Fruit fly (Drosophila melanogaster) whole organism, embryonic: Measurements from ENCODE around the gene Phyhd1.
A peak's percentile ranks its signal among the peaks of the same experiment; 100 is the strongest.

Experiments
- Asciz ChIP-seq: fragments of 200-800 bp; sonication (Bioruptor generic); optimal IDR thresholded peaks from 2 replicates; lab custom pipeline; 2017; ENCODE audit warnings: missing biosample characterization, mild to moderate bottlenecking, missing genetic modification characterization, missing genetic modification reagents
- Awh ChIP-seq: fragments of 200-800 bp; sonication (Bioruptor generic); IDR thresholded peaks from 2 replicates; pipeline ENCODE4, ENCODE4 v1.3.6; 2022; ENCODE audit warnings: missing biosample characterization, missing genetic modification characterization
- Bdp1 ChIP-seq: fragments of 200-800 bp; sonication (Bioruptor generic); optimal IDR thresholded peaks from 3 replicates; lab custom pipeline; 2016; ENCODE audit warnings: missing biosample characterization, missing genetic modification characterization
- Bgb ChIP-seq: fragments of 200-800 bp; sonication (Bioruptor generic); IDR thresholded peaks from 2 replicates; pipeline ENCODE4 v1.3.6; 2022; ENCODE audit warnings: missing biosample characterization, missing genetic modification characterization; ENCODE audit not compliant: partially characterized antibody
- Blimp-1 ChIP-seq: fragments of 200-800 bp; sonication (Bioruptor generic); optimal IDR thresholded peaks from 3 replicates; lab custom pipeline; 2018; ENCODE audit warnings: missing biosample characterization, missing genetic modification characterization, mild to moderate bottlenecking, moderate library complexity, missing genetic modification reagents
- CG11085 ChIP-seq: fragments of 200-800 bp; sonication (Bioruptor generic); IDR thresholded peaks from 2 replicates; pipeline ENCODE4 v1.3.6; 2022; ENCODE audit warnings: missing biosample characterization, missing genetic modification characterization
- CG11560 ChIP-seq: fragments of 200-800 bp; sonication (Bioruptor generic); IDR thresholded peaks from 3 replicates; pipeline ENCODE4 v1.3.6; 2022; ENCODE audit warnings: missing biosample characterization, missing genetic modification characterization
- CG15269 ChIP-seq: fragments of 200-800 bp; sonication (Bioruptor generic); optimal IDR thresholded peaks from 2 replicates; lab custom pipeline; 2018; ENCODE audit warnings: missing biosample characterization, mild to moderate bottlenecking, missing genetic modification characterization, moderate library complexity
- CG1529 ChIP-seq: fragments of 200-800 bp; sonication (Bioruptor generic); optimal IDR thresholded peaks from 3 replicates; lab custom pipeline; 2018; ENCODE audit warnings: missing biosample characterization, missing genetic modification characterization
- CG15696 ChIP-seq: fragments of 200-800 bp; sonication (Bioruptor generic); optimal IDR thresholded peaks from 2 replicates; lab custom pipeline; 2019; ENCODE audit warnings: missing biosample characterization, mild to moderate bottlenecking, missing genetic modification characterization, moderate library complexity
- CG16815 ChIP-seq: fragments of 200-800 bp; sonication (Bioruptor generic); optimal IDR thresholded peaks from 3 replicates; lab custom pipeline; 2017; ENCODE audit warnings: missing biosample characterization, mild to moderate bottlenecking, missing genetic modification characterization
- CG17328 ChIP-seq: fragments of 200-800 bp; sonication (Bioruptor generic); IDR thresholded peaks from 2 replicates; pipeline ENCODE4 v1.3.6; 2022; ENCODE audit warnings: missing biosample characterization, missing genetic modification characterization
- CG1832 ChIP-seq: fragments of 200-800 bp; sonication (Bioruptor generic); optimal IDR thresholded peaks from 2 replicates; lab custom pipeline; 2017; ENCODE audit warnings: missing biosample characterization, mild to moderate bottlenecking, missing genetic modification characterization, inconsistent platforms
- CG30020 ChIP-seq: fragments of 200-800 bp; optimal IDR thresholded peaks from 2 replicates; lab custom pipeline; 2019; ENCODE audit warnings: missing biosample characterization, mild to moderate bottlenecking, missing genetic modification characterization, moderate library complexity
- CG31441 ChIP-seq: fragments of 200-800 bp; sonication (Bioruptor generic); IDR thresholded peaks from 2 replicates; pipeline ENCODE4 v1.3.6; 2022; ENCODE audit warnings: missing biosample characterization, missing genetic modification characterization
- CG3163 ChIP-seq: fragments of 200-800 bp; sonication (Bioruptor generic); optimal IDR thresholded peaks from 3 replicates; lab custom pipeline; 2016; ENCODE audit warnings: missing biosample characterization, missing genetic modification characterization
- CG32772 ChIP-seq: fragments of 200-800 bp; sonication (Bioruptor generic); IDR thresholded peaks from 2 replicates; pipeline ENCODE4 v1.3.6; 2022; ENCODE audit warnings: missing biosample characterization, missing genetic modification characterization
- CG4404 ChIP-seq: fragments of 200-800 bp; sonication (Bioruptor generic); IDR thresholded peaks from 2 replicates; pipeline ENCODE4 v1.3.6; 2022; ENCODE audit warnings: missing biosample characterization, missing genetic modification characterization
- CG4424 ChIP-seq: fragments of 200-800 bp; sonication (Bioruptor generic); optimal IDR thresholded peaks from 3 replicates; lab custom pipeline; 2016; ENCODE audit warnings: missing biosample characterization, missing genetic modification characterization
- CG4617 ChIP-seq: fragments of 200-800 bp; sonication (Bioruptor generic); optimal IDR thresholded peaks from 3 replicates; lab custom pipeline; 2016; ENCODE audit warnings: missing biosample characterization, missing genetic modification characterization, borderline replicate concordance
- CG6791 ChIP-seq: fragments of 200-800 bp; sonication (Bioruptor generic); IDR thresholded peaks from 3 replicates; pipeline ENCODE4 v1.3.6; 2022; ENCODE audit warnings: missing biosample characterization, missing genetic modification characterization; ENCODE audit not compliant: partially characterized antibody
- CG7987 ChIP-seq: fragments of 200-800 bp; sonication (Bioruptor generic); optimal IDR thresholded peaks from 2 replicates; lab custom pipeline; 2018; ENCODE audit warnings: missing biosample characterization, mild to moderate bottlenecking, missing genetic modification characterization, moderate library complexity
- CG8478 ChIP-seq: fragments of >200 bp; optimal IDR thresholded peaks from 2 replicates; lab custom pipeline; 2018
- CG8924 ChIP-seq: fragments of 200-800 bp; optimal IDR thresholded peaks from 3 replicates; lab custom pipeline; 2019; ENCODE audit warnings: missing biosample characterization, mild to moderate bottlenecking, missing genetic modification characterization, moderate library complexity
- CG9876 ChIP-seq: fragments of 200-800 bp; sonication (Bioruptor generic); optimal IDR thresholded peaks from 2 replicates; lab custom pipeline; 2016; ENCODE audit warnings: missing biosample characterization, missing genetic modification characterization
- Chrac-16 ChIP-seq: fragments of 200-800 bp; sonication (Bioruptor generic); optimal IDR thresholded peaks from 3 replicates; lab custom pipeline; 2016; ENCODE audit warnings: missing biosample characterization, missing genetic modification characterization
- CoRest ChIP-seq: fragments of 200-800 bp; sonication (Bioruptor generic); optimal IDR thresholded peaks from 3 replicates; lab custom pipeline; 2018; ENCODE audit warnings: missing biosample characterization, mild to moderate bottlenecking, missing genetic modification characterization, moderate library complexity
- D19A ChIP-seq: fragments of 200-800 bp; optimal IDR thresholded peaks from 3 replicates; lab custom pipeline; 2019; ENCODE audit warnings: missing biosample characterization, mild to moderate bottlenecking, missing genetic modification characterization, moderate library complexity
- D19B ChIP-seq: fragments of 200-800 bp; sonication (Bioruptor generic); optimal IDR thresholded peaks from 2 replicates; lab custom pipeline; 2017; ENCODE audit warnings: missing biosample characterization, mild to moderate bottlenecking, missing genetic modification characterization
- Dfd ChIP-seq, 2 experiments: fragments of >200 bp; optimal IDR thresholded peaks; 2 replicates each; lab custom pipeline; 2017; ENCODE audit warnings: missing biosample characterization in 2 of 2, missing genetic modification characterization in 2 of 2
- Eip74EF ChIP-seq, 2 experiments: fragments of 200-800 bp in 1 of 2; fragments of >200 bp in 1 of 2; sonication (Bioruptor generic) in 1 of 2; optimal IDR thresholded peaks; 2 replicates each; lab custom pipeline; 2017 to 2019; ENCODE audit warnings: missing biosample characterization in 2 of 2, missing genetic modification characterization in 2 of 2, mild to moderate bottlenecking in 1 of 2, moderate library complexity in 1 of 2
- Hey ChIP-seq: fragments of 200-800 bp; sonication (Bioruptor generic); optimal IDR thresholded peaks from 3 replicates; lab custom pipeline; 2018; ENCODE audit warnings: missing biosample characterization, mild to moderate bottlenecking, missing genetic modification characterization
- Hr51 ChIP-seq, 2 experiments: fragments of 200-800 bp; sonication (Bioruptor generic); optimal IDR thresholded peaks; 2 replicates in 1 of 2; 3 replicates in 1 of 2; lab custom pipeline; 2016 to 2018; ENCODE audit warnings: missing biosample characterization in 2 of 2, missing genetic modification characterization in 2 of 2, mild to moderate bottlenecking in 1 of 2, moderate library complexity in 1 of 2
- Lhr ChIP-seq: fragments of 200-800 bp; sonication (Bioruptor generic); optimal IDR thresholded peaks from 3 replicates; lab custom pipeline; 2017; ENCODE audit warnings: mild to moderate bottlenecking, missing biosample characterization, missing genetic modification reagents, missing genetic modification characterization
- Mad ChIP-seq: fragments of 200-800 bp; sonication (Bioruptor generic); optimal IDR thresholded peaks from 2 replicates; lab custom pipeline; 2016; ENCODE audit warnings: missing biosample characterization, missing genetic modification characterization
- PHDP ChIP-seq: fragments of 200-800 bp; sonication (Bioruptor generic); optimal IDR thresholded peaks from 3 replicates; lab custom pipeline; 2018; ENCODE audit warnings: missing biosample characterization, mild to moderate bottlenecking, missing genetic modification characterization, moderate library complexity
- Ptx1 ChIP-seq: fragments of 200-800 bp; sonication (Bioruptor generic); IDR thresholded peaks from 2 replicates; pipeline ENCODE4 v1.3.6; 2022; ENCODE audit warnings: missing biosample characterization, missing genetic modification characterization
- ab ChIP-seq: fragments of 200-800 bp; sonication (Bioruptor generic); optimal IDR thresholded peaks from 2 replicates; lab custom pipeline; 2016; ENCODE audit warnings: missing biosample characterization, missing genetic modification characterization
- ap ChIP-seq: fragments of 200-800 bp; sonication (Bioruptor generic); IDR thresholded peaks from 2 replicates; pipeline ENCODE4 v1.3.6; 2022; ENCODE audit warnings: missing biosample characterization, missing genetic modification characterization
- bab2 ChIP-seq: fragments of 200-800 bp; sonication (Bioruptor generic); optimal IDR thresholded peaks from 2 replicates; lab custom pipeline; 2016; ENCODE audit warnings: missing biosample characterization, missing genetic modification characterization
- br ChIP-seq: fragments of >200 bp; optimal IDR thresholded peaks from 2 replicates; lab custom pipeline; 2017
- ci ChIP-seq: fragments of 200-800 bp; sonication (Bioruptor generic); IDR thresholded peaks from 3 replicates; pipeline ENCODE4 v1.3.6; 2022; ENCODE audit warnings: missing biosample characterization, missing genetic modification characterization
- gro ChIP-seq: fragments of 200-800 bp; sonication (Bioruptor generic); optimal IDR thresholded peaks from 2 replicates; lab custom pipeline; 2016; ENCODE audit warnings: missing biosample characterization, missing genetic modification characterization
- lola ChIP-seq, 3 experiments: fragments of >200 bp in 2 of 3; fragments of 200-800 bp in 1 of 3; sonication (Bioruptor generic) in 1 of 3; optimal IDR thresholded peaks; 2 replicates each; lab custom pipeline; 2017 to 2019; ENCODE audit warnings: missing biosample characterization in 3 of 3, missing genetic modification characterization in 3 of 3, mild to moderate bottlenecking in 1 of 3, moderate library complexity in 1 of 3
- pb ChIP-seq: fragments of 200-800 bp; sonication (Bioruptor generic); optimal IDR thresholded peaks from 3 replicates; lab custom pipeline; 2016; ENCODE audit warnings: missing biosample characterization, missing genetic modification characterization
- pnt ChIP-seq: fragments of 200-800 bp; sonication (Bioruptor generic); optimal IDR thresholded peaks from 3 replicates; lab custom pipeline; 2016; ENCODE audit warnings: missing biosample characterization, missing genetic modification characterization
- schlank ChIP-seq: fragments of 200-800 bp; sonication (Bioruptor generic); optimal IDR thresholded peaks from 2 replicates; lab custom pipeline; 2018; ENCODE audit warnings: missing biosample characterization, mild to moderate bottlenecking, missing genetic modification characterization
- seq ChIP-seq: fragments of 200-800 bp; sonication (Bioruptor generic); IDR thresholded peaks from 2 replicates; pipeline ENCODE4 v1.3.6; 2022; ENCODE audit warnings: missing biosample characterization, missing genetic modification characterization
- shn ChIP-seq: fragments of 200-800 bp; sonication (Bioruptor generic); optimal IDR thresholded peaks from 3 replicates; lab custom pipeline; 2016; ENCODE audit warnings: missing biosample characterization, missing genetic modification characterization
- toy ChIP-seq: fragments of 200-800 bp; sonication (Bioruptor generic); IDR thresholded peaks from 2 replicates; pipeline ENCODE4 v1.3.6; 2022; ENCODE audit warnings: missing biosample characterization, missing genetic modification characterization
- zf30C ChIP-seq: fragments of 200-800 bp; sonication (Bioruptor generic); optimal IDR thresholded peaks from 3 replicates; lab custom pipeline; 2018; ENCODE audit warnings: missing biosample characterization, mild to moderate bottlenecking, missing genetic modification characterization

The Phyhd1 gene

DNA sequence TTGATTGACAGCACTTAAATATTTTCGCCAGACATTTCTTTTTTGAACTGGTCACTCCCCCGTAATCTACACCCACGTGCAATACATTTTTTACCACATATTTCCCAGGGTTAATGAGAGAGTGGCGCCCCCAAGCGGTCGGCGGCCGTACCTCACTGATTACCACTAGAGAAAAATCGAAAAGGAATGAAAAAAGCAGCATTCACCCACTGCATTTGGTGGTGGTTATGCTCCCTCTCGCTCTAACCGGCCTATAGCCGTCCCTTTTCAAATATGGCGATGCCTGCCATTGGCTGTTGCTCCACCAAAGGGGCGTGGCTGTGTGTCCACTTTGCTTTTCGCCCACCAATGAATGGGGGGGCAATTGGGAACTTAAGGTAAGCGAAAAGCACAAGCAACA, 15.8 kb downstream of the Phyhd1 start (continued):
- no peak for TF ChIP-seq CG11085
- TF ChIP-seq Bdp1 (GFP tag; lab: Kevin White, UChicago) = no peak
- peak in 1 of 2 experiments; percentile 42 for TF ChIP-seq Hr51 (GFP tag; optimal IDR thresholded peaks at IDR 0.05; lab: Kevin White, UChicago)
- 0 out of 2 replicates have a peak, but pooled peaks have one; percentile 16 for TF ChIP-seq ap (GFP tag; lab: Robert Waterston, UW)
- peak; percentile 90 for TF ChIP-seq ci
- no peak for TF ChIP-seq schlank
- TF ChIP-seq D19A = peak; percentile 56
- TF ChIP-seq pnt = no peak
- peak; percentile 40; the same call in 2 of the 3 replicates for TF ChIP-seq CG6791 (GFP tag; lab: Robert Waterston, UW)

DNA sequence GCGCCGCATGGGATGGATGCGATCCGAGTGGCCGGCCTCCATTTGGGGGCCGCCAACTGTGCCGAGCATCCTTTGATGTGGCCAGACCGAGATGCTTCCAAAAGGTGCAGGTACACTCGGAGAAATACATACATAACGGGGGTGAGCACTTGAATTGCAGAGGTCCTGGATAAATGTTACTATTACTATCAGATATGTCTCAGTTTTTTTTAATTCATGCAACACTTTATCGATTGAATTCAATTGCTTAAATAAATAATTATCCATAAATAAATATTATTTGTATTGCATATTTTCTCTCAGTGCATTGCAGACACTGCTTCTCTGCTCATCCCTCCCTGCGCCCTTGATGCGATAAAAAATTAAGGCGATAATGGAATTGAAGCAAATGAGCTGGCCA, 19.6 kb downstream of the Phyhd1 start:
- TF ChIP-seq CG30020 (tag; lab: Kevin White, UChicago) = no peak
- no peak for TF ChIP-seq Mad
- TF ChIP-seq Dfd (GFP tag; optimal IDR thresholded peaks at IDR 0.05; lab: Kevin White, UChicago) = no peak
- no peak for TF ChIP-seq CG1529 (GFP tag; lab: Kevin White, UChicago)
- no peak for TF ChIP-seq Ptx1 (GFP tag; lab: Robert Waterston, UW)
- TF ChIP-seq Lhr (GFP tag; lab: Kevin White, UChicago) = no peak
- peak; percentile 44 for TF ChIP-seq CG4424 (GFP tag; lab: Kevin White, UChicago)
- no peak for TF ChIP-seq Eip74EF (GFP tag; optimal IDR thresholded peaks at IDR 0.05; lab: Kevin White, UChicago)
- TF ChIP-seq CG32772 (GFP tag; lab: Robert Waterston, UW) = no peak
- TF ChIP-seq PHDP (tag; lab: Kevin White, UChicago) = no peak
- no peak for TF ChIP-seq CG11560 (tag; lab: Robert Waterston, UW)
- TF ChIP-seq CG8924 (tag; lab: Kevin White, UChicago) = no peak
- no peak for TF ChIP-seq Hr51 (GFP tag; optimal IDR thresholded peaks at IDR 0.05; lab: Kevin White, UChicago)
- no peak for TF ChIP-seq ab (GFP tag; lab: Kevin White, UChicago)
- no peak for TF ChIP-seq pb
- no peak for TF ChIP-seq Bgb (GFP tag; lab: Robert Waterston, UW)
- TF ChIP-seq CG9876 (GFP tag; lab: Kevin White, UChicago) = no peak
- TF ChIP-seq CG4617 (GFP tag; lab: Kevin White, UChicago) = no peak
- no peak for TF ChIP-seq bab2 (GFP tag; lab: Kevin White, UChicago)
- no peak for TF ChIP-seq CG31441 (GFP tag; lab: Robert Waterston, UW)
- TF ChIP-seq CG17328 (GFP tag; lab: Robert Waterston, UW) = no peak
- TF ChIP-seq CG15269 (tag; lab: Kevin White, UChicago) = no peak
- TF ChIP-seq CG4404 = no peak
- TF ChIP-seq CG11085 = no peak
- TF ChIP-seq Awh (GFP tag; lab: Robert Waterston, UW) = no peak
- no peak for TF ChIP-seq seq (GFP tag; lab: Robert Waterston, UW)
- no peak for TF ChIP-seq Chrac-16
- TF ChIP-seq zf30C (GFP tag; lab: Kevin White, UChicago) = peak; percentile 34
- no peak for TF ChIP-seq br
- TF ChIP-seq Blimp-1 (GFP tag; lab: Kevin White, UChicago) = no peak
- TF ChIP-seq CG3163 = no peak
- no peak for TF ChIP-seq gro (GFP tag; lab: Kevin White, UChicago)
- no peak for TF ChIP-seq shn (GFP tag; lab: Kevin White, UChicago)
- no peak for TF ChIP-seq Hey (tag; lab: Kevin White, UChicago)
- no peak for TF ChIP-seq CG1832
- no peak for TF ChIP-seq CoRest (tag; lab: Kevin White, UChicago)
- TF ChIP-seq CG7987 (GFP tag; lab: Kevin White, UChicago) = no peak
- no peak for TF ChIP-seq toy (GFP tag; lab: Robert Waterston, UW)
- peak in 1 of 3 experiments; percentile 27 for TF ChIP-seq lola (GFP tag; optimal IDR thresholded peaks at IDR 0.05; lab: Kevin White, UChicago)
- TF ChIP-seq CG8478 (lab: Kevin White, UChicago) = no peak
- no peak for TF ChIP-seq CG15696
- no peak for TF ChIP-seq D19B
- no peak for TF ChIP-seq CG16815 (GFP tag; lab: Kevin White, UChicago)
- no peak for TF ChIP-seq Asciz (GFP tag; lab: Kevin White, UChicago)
